Fruit fly (Drosophila melanogaster): ENCODE data around the gene Parg.

Gene Parg

DNA sequence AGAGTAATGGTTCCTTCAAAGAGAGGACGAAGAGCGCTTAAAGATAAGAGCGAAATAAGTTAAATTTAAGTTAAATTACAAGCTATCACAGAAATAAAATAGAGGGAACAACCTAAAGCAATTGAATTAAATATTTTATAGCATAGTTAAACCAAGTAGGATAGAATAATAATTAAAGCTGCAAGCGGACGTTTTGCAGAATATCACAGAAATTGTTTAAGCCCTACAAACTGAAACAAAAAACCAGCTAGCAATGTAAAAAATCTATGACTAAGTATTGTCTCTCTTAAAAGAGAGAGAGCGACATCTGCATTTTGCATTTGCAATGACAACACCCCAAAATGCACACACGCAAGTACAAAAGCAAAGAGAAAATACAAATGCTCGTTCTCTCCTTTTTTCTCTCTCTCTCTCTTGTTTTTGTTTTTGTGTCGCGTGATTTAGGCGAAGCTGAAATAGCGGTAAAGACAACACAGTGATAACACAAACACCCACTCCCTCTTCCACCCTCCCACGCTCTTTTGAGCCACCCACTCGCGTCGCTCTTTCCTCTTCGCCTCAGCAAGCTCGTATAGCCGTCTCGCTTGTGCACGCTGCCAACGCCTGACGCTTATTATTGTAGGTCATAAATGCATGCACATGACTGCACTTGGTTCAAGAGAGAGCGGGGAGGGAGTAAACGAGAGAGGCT is 6.0 kb upstream of the Parg start:
- no peak for TF ChIP-seq CG8478 (optimal IDR thresholded peaks at IDR 0.05)
- TF ChIP-seq CTCF (optimal IDR thresholded peaks at IDR 0.05) = no peak

DNA sequence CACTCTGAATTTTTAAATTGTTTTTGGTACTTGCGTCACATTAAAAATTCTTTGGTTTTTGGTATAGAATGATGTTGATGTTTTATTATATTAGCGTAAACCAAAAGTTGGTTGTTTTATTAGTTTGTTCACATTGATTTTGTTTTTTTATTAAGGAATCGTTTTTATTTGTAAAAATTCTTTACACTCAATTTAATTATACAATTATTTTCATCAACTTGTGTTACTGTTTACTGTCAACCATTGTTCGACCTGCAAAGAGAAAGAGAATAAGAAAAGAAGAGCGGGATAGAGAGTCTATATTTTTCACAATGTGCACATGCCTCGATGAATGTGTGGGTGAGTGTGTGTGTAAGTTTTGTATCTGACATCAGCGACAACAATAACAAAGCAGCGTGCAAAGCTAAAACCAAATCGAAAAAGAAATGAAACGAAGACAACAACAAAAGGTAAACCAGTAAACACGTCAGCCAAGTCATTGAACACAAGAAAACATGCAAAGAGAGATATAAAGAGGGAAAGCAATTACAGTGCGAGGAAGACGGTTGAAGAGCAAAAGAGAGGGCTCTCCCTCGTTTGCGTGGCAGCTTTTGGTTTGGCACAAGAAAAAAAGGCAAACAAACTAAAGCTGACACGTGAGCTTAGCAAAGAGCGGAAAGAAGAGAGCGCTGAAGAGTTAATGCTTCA is 5.3 kb upstream of the Parg start:
- TF ChIP-seq CG8478 (optimal IDR thresholded peaks at IDR 0.05) = no peak
- TF ChIP-seq CTCF (optimal IDR thresholded peaks at IDR 0.05) = no peak

DNA sequence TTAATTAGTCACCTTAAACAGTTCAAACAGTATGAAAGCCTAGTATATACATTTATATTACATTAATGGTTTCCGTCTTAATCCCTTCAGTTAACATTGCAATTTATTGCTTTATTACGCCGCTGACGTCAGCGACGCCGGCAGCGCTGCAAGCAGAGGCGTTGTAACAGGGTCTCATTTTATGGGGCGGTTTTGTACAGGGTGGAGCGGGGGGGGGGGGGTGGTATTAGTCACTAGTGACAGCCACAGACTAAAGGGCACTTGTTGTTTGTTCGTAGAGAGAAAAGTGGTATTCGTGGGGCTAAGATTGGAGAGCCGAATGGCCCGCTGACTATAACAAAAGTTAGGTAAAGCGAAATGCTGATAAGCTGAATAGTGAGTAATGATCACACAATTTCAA is 4.2 kb upstream of the Parg start:
- no peak for TF ChIP-seq CG8478 (optimal IDR thresholded peaks at IDR 0.05)
- TF ChIP-seq CTCF (optimal IDR thresholded peaks at IDR 0.05) = no peak

DNA sequence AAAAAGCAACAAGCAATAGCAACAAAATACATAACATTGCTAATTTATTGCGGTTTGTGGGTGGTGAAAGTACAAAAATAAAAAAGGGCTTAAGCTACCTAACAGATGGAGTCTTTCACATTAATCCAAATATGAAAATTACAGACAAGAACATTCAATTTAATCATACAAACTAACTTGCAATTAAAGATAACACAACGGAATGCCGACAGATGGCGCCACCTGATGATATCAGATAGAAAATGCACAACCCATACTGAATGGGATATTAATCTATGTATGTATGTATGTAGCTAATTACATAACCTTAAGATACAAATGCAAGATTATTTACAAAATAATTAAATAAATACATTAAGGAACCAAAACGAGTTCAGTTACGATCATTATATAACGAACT is 3.5 kb upstream of the Parg start:
- TF ChIP-seq CTCF (optimal IDR thresholded peaks at IDR 0.05) = peak; percentile 77 to 79
- no peak for TF ChIP-seq CG8478 (optimal IDR thresholded peaks at IDR 0.05)

DNA sequence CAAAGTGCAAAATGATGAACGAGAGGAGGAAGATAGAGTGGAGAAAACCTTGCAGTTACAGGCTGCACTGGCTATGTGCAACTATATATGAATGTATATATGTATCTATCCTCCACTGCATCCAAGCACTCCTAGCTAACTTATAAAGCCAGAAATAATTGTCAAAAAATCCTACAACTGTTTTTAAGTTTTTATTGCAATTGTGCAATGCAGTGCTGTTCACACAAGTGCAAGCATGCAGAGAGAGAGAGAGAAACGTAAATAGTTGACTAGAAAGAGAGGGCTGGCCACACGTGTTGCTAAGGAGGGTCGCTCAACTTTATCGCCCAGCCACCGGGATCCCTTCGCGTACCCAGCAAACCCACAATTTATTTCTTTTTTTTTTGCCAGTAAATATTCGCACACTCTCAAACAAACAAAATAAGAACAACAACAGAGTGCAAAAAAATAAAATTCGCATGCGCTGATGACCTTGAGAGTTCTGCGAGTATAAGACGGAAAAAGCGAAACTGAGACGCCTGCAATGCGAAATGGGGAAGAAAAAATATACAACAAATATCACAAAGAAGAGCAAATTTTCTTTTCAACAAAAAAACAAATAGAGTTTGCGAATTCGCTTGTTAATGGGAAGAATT is 2.5 kb upstream of the Parg start:
- TF ChIP-seq CG8478 (optimal IDR thresholded peaks at IDR 0.05) = no peak
- TF ChIP-seq CTCF (optimal IDR thresholded peaks at IDR 0.05) = no peak

DNA sequence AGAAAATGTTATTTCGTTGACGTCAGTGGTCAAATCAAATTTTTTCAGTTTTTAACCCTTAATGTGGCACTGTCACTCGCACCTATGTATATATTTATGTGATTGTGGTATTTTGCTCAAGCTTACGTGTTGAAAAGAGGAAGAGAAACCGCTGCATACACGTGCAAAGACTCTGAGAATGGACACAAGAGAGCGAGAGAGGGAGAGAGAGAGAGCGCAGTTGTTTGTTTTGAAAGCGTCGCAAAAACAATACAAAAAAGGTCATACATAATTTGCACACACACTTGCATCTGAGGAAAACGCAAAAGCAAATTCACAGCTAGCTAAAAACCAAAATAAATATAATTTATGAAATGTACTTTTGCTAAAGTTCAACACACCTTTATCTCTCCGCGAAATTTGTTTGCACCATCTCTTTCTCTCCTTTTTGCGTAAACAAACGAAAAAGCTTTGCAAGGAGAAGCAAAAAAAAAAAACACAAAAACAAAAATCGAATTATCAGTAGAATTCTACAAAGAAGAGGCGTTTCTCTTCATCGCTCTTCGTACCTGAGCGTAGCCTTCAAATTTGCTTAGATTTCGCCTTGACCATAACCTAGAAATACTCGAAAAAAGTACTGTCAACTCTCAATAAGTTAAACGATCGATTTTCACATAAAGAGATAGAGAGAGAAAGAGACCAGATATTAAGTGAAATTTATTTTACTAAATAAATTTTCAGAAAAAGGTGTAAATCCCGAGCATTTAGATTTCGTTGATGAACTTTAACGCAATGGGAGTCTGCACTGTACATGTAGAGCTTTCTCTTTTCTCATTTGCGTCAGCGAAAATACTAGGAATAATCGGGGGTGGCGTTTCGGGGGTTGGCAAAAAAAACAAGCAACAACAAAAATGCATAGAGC is 1.0 kb upstream of the Parg start:
- TF ChIP-seq CG8478 (optimal IDR thresholded peaks at IDR 0.05) (peak; percentile 55), CTCF (optimal IDR thresholded peaks at IDR 0.05) (no peak)

DNA sequence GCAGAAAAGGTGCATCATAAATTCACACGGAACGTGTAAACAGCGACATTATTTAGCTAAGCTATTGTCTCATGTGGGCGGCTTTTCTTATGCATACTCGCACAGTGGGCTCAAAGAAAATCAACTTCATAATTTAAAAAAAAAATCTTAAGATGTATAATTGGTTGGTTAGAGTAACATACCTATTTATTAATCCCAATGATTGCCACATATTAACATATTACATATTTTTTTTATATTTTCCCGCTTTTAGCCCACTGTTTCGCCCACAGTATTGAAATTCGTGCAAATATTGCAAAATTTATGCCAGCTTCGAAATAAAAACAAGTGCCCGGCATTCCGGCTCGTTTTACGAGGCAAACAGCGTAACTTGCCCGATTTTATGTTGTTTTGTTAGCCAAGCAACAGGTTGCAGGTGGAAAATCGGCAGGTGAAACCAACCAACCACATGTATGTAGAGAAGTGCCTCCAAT is 4.1 kb downstream of the Parg start, which contains the start of gene Ilp7:
Gene Ilp7, plus strand, starts transcription at position 423 of the 473 bp plus-strand sequence.
- TF ChIP-seq CG8478 (optimal IDR thresholded peaks at IDR 0.05) = no peak
- TF ChIP-seq CTCF (optimal IDR thresholded peaks at IDR 0.05) = no peak

All from S2 (cell line).